Fruit fly (Drosophila melanogaster): ENCODE data around the gene Dci.

The Dci gene

dm6 chr3L:901442-901841 lies 50.3 kb downstream of the Dci start:
- TF ChIP-seq cic (GFP tag; optimal IDR thresholded peaks at IDR 0.05) (no peak), CG7101 (tag; optimal IDR thresholded peaks at IDR 0.05) (no peak), CG12768 (GFP tag; optimal IDR thresholded peaks at IDR 0.05) (no peak), Hr96 (GFP tag; optimal IDR thresholded peaks at IDR 0.05) (no peak), Crg-1 (GFP tag; optimal IDR thresholded peaks at IDR 0.05) (no peak), CG1620 (GFP tag; optimal IDR thresholded peaks at IDR 0.05) (no peak), CG5204 (GFP tag; optimal IDR thresholded peaks at IDR 0.05) (no peak), ovo (GFP tag; optimal IDR thresholded peaks at IDR 0.05) (no peak), CG7045 (GFP tag; optimal IDR thresholded peaks at IDR 0.05) (no peak), toe (GFP tag; optimal IDR thresholded peaks at IDR 0.05) (no peak), tj (GFP tag; optimal IDR thresholded peaks at IDR 0.05) (no peak), kay (GFP tag; ENCODE audit: borderline replicate concordance) (no peak), bab1 (GFP tag; optimal IDR thresholded peaks at IDR 0.05) (no peak), CG11617 (GFP tag; optimal IDR thresholded peaks at IDR 0.05) (no peak)

All from whole organism, adult.